Fruit fly (Drosophila melanogaster) whole organism, larva: ENCODE results near the gene CG11698.

Source experiments
- noc ChIP-seq: fragments of 200-800 bp; sonication (Bioruptor generic); optimal IDR thresholded peaks from 3 replicates; lab custom pipeline; 2019; ENCODE audit warnings: missing biosample characterization, mild to moderate bottlenecking, missing genetic modification characterization, moderate library complexity

CG11698 gene

dm6 chr3R:8300928-8301752 is 10.8 kb upstream of the CG11698 start, which contains the start of the genes CG9626 and mRpL1:
TSS of gene CG9626 (minus strand) at chr3R:8300978.
TSS of gene mRpL1 (plus strand) at chr3R:8301440.
- no peak for TF ChIP-seq noc (tag; lab: Kevin White, UChicago)

dm6 chr3R:8303848-8304247 is 8.1 kb upstream of the CG11698 start, which contains the start of gene nac:
TSS of gene nac (minus strand) at chr3R:8304023.
- no peak for TF ChIP-seq noc (tag; lab: Kevin White, UChicago)

dm6 chr3R:8305110-8305509 is 6.9 kb upstream of the CG11698 start, which contains the start of gene Sgt1:
TSS of gene Sgt1 (minus strand) at chr3R:8305274.
- TF ChIP-seq noc (tag; lab: Kevin White, UChicago) = no peak

dm6 chr3R:8306188-8306926 is 5.6 kb upstream of the CG11698 start:
- no peak for TF ChIP-seq noc (tag; lab: Kevin White, UChicago)

- no peak for TF ChIP-seq noc (tag; lab: Kevin White, UChicago)
Measured at dm6 chr3R:8306927-8307261, 5.1 kb upstream of the CG11698 start.

- TF ChIP-seq noc (tag; lab: Kevin White, UChicago) = no peak
Measured at dm6 chr3R:8307283-8307682, 4.7 kb upstream of the CG11698 start.

- no peak for TF ChIP-seq noc (tag; lab: Kevin White, UChicago)
Measured at dm6 chr3R:8308515-8308959, 3.5 kb upstream of the CG11698 start, which contains the start of gene tex. TSS of gene tex (minus strand) at chr3R:8308645.

- TF ChIP-seq noc (tag; lab: Kevin White, UChicago) = no peak
Measured at dm6 chr3R:8310678-8311077, 1.3 kb upstream of the CG11698 start, which contains the start of gene CG11693. TSS of gene CG11693 (minus strand) at chr3R:8310778.

- no peak for TF ChIP-seq noc (tag; lab: Kevin White, UChicago)
Measured at dm6 chr3R:8313038-8313437, 1.1 kb downstream of the CG11698 start, which contains the start of gene CG7483. TSS of gene CG7483 (plus strand) at chr3R:8313208.

dm6 chr3R:8316344-8317105 is 4.5 kb downstream of the CG11698 start, which contains the start of gene Coq2:
TSS of gene Coq2 (minus strand) at chr3R:8316543.
- no peak for TF ChIP-seq noc (tag; lab: Kevin White, UChicago)

dm6 chr3R:8317215-8317614 is 5.2 kb downstream of the CG11698 start, which contains the start of gene Ctr1B:
TSS of gene Ctr1B (plus strand) at chr3R:8317612.
- TF ChIP-seq noc (tag; lab: Kevin White, UChicago) = peak; percentile 44

- no peak for TF ChIP-seq noc (tag; lab: Kevin White, UChicago)
Measured at dm6 chr3R:8317709-8318335, 5.8 kb downstream of the CG11698 start.

- no peak for TF ChIP-seq noc (tag; lab: Kevin White, UChicago)
Measured at dm6 chr3R:8321447-8321846, 9.5 kb downstream of the CG11698 start, which contains the start of gene Or85a. TSS of gene Or85a (plus strand) at chr3R:8321747.

- no peak for TF ChIP-seq noc (tag; lab: Kevin White, UChicago)
Measured at dm6 chr3R:8324016-8324415, 12.0 kb downstream of the CG11698 start, which contains the start of gene CG7443. TSS of gene CG7443 (plus strand) at chr3R:8324316.

- no peak for TF ChIP-seq noc (tag; lab: Kevin White, UChicago)
Measured at dm6 chr3R:8326884-8327283, 14.9 kb downstream of the CG11698 start.
